Worm (Caenorhabditis elegans) whole organism, midembryonic: Measurements from ENCODE around the gene T12A2.3.

Source experiments
- T22C8.4 ChIP-seq: fragments of 200-800 bp; sonication (Bioruptor generic); IDR thresholded peaks from 2 replicates; pipeline ENCODE4 v1.3.6; 2022; ENCODE audit warnings: missing genetic modification characterization, missing compliant biosample characterization
- cog-1 ChIP-seq: sonication (generic microtip); optimal IDR thresholded peaks from 2 replicates; lab custom pipeline; 2016; ENCODE audit warnings: missing genetic modification characterization, missing compliant biosample characterization
- flt-1 ChIP-seq: fragments of 200-800 bp; sonication (Bioruptor generic); IDR thresholded peaks from 2 replicates; pipeline ENCODE4 v1.3.6; 2022; ENCODE audit warnings: missing genetic modification characterization, missing compliant biosample characterization
- klf-2 ChIP-seq: fragments of 200-800 bp; sonication (Bioruptor generic); conservative IDR thresholded peaks from 2 replicates; pipeline ENCODE4 v1.3.6; 2022; ENCODE audit warnings: missing genetic modification reagents, missing genetic modification characterization, missing compliant biosample characterization
- med-1 ChIP-seq: sonication (generic microtip); optimal IDR thresholded peaks from 2 replicates; lab custom pipeline; 2017; ENCODE audit warnings: missing genetic modification characterization, mild to moderate bottlenecking, missing compliant biosample characterization, antibody characterized with exemption, missing genetic modification reagents; ENCODE audit not compliant: insufficient read depth
- ref-1 ChIP-seq: fragments of 200-800 bp; sonication (Bioruptor generic); conservative IDR thresholded peaks from 2 replicates; pipeline ENCODE4 v1.3.6; 2022; ENCODE audit warnings: missing genetic modification reagents, missing genetic modification characterization, missing compliant biosample characterization
- tab-1 ChIP-seq: fragments of 200-800 bp; sonication (Bioruptor generic); IDR thresholded peaks from 2 replicates; pipeline ENCODE4 v1.3.6; 2022; ENCODE audit warnings: missing genetic modification characterization, missing compliant biosample characterization
- ztf-23 ChIP-seq: fragments of 200-800 bp; sonication (Bioruptor generic); IDR thresholded peaks from 2 replicates; pipeline ENCODE4 v1.3.6; 2022; ENCODE audit warnings: missing genetic modification reagents, missing genetic modification characterization, missing compliant biosample characterization
- ztf-29 ChIP-seq: fragments of 200-800 bp; sonication (Bioruptor generic); IDR thresholded peaks from 2 replicates; pipeline ENCODE4 v1.3.6; 2022; ENCODE audit warnings: missing genetic modification reagents, missing genetic modification characterization, missing compliant biosample characterization

T12A2.3 gene

ce11 chrIII:6240528-6240927, at the start of gene T12A2.3:
T12A2.3 (plus strand) TSS chrIII:6240828.
- TF ChIP-seq flt-1 (GFP tag; lab: Robert Waterston, UW) (no peak), T22C8.4 (GFP tag; lab: Robert Waterston, UW) (no peak), ztf-29 (GFP tag; lab: Robert Waterston, UW) (no peak), ztf-23 (GFP tag; lab: Robert Waterston, UW) (no peak), med-1 (GFP tag; lab: Kevin White, UChicago) (no peak), tab-1 (GFP tag; lab: Robert Waterston, UW) (no peak), ref-1 (GFP tag; lab: Robert Waterston, UW) (no peak), klf-2 (GFP tag; lab: Robert Waterston, UW) (no peak), cog-1 (no peak)

DNA sequence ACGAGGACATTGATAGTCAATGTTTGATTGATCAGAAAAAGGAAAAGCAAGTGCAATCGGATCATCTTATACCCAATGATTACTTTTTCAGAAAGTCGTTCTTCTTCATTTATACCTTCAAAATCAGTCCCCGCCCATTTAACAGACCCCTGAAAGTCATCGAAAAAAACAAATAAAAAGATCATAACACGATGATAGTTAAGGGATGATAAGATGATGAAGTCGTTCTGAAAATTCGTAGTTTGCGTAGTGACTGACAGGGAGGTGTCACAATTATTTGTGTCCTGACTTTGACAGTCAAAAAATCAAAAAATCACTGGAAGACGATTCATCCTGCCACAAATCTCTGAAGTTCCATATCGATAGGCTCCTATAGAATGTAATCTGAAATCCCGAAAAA, 46.1 kb upstream of the T12A2.3 start, which contains the start of gene ugt-66:
TSS of gene ugt-66 (minus strand) at position 101 of the 400 bp plus-strand sequence.
- TF ChIP-seq med-1 (GFP tag; lab: Kevin White, UChicago) (no peak), klf-2 (GFP tag; lab: Robert Waterston, UW) (no peak), flt-1 (GFP tag; lab: Robert Waterston, UW) (no peak), ref-1 (GFP tag; lab: Robert Waterston, UW) (no peak), cog-1 (no peak), ztf-29 (GFP tag; lab: Robert Waterston, UW) (no peak), T22C8.4 (GFP tag; lab: Robert Waterston, UW) (no peak), tab-1 (GFP tag; lab: Robert Waterston, UW) (no peak), ztf-23 (GFP tag; lab: Robert Waterston, UW) (no peak)

DNA sequence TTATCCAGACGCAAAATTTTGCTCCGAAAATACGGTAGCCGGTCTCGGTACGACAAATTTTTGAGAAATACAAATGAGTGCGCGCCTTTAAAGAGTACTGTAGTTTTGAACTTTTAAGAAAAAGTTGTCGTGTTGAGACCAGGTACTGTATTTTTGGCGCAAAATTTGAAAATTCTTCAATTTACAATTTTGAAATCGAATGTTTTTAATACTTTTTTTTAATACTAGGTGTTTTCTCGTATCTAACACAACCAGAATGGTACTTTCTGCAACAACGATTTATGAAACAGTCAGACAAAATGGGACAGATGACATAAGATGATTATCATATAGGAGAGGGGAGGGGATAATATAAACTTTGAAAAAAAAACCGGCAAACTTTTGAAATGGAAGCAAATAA, 44.9 kb upstream of the T12A2.3 start:
- TF ChIP-seq ztf-29 (GFP tag; lab: Robert Waterston, UW) (no peak), cog-1 (no peak), T22C8.4 (GFP tag; lab: Robert Waterston, UW) (no peak), tab-1 (GFP tag; lab: Robert Waterston, UW) (no peak), ztf-23 (GFP tag; lab: Robert Waterston, UW) (no peak), flt-1 (GFP tag; lab: Robert Waterston, UW) (no peak), klf-2 (GFP tag; lab: Robert Waterston, UW) (no peak), ref-1 (GFP tag; lab: Robert Waterston, UW) (no peak), med-1 (GFP tag; lab: Kevin White, UChicago) (no peak)

DNA sequence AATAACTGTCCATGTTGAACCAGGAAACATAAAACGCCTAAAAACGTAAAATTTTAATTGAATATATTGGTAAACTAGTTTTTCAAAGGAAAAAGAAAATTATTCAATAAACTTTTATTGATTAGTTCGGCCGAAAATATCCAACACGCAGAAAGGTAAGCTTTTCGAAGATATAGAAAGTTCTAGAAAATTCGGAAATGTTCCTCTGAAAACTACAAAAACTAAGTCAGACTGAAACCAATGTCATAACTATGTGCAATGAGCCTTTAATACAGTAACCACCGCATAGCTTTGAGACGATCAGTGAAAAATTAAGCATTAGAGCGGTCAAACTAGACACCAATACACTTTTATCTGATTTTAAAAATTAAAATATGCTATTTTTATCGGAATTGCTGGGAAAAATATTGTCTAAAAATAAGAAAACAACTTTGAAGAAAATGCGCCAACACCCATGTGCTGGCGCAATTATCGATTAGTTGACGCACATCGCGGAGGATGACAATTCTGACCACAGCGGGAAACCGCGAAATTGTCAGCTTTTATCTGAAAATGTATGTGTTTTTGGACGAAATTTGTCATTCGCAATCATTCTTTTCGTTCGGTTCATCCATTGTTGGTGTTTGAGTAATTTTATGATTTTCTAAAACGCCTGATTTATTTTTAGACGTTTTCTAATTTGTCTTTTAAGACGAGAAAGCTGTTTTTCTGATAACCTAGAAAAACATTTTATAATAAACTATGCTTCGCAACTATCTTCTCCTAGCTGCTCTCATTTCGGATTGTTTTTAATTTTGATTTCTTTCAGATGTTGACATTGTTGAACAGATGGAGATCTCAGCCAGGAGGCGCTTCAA, 42.0 kb upstream of the T12A2.3 start, which contains the start of the genes C23G10.7 and rpn-2:
TSS of gene C23G10.7 (minus strand) at position 37 of the 857 bp plus-strand sequence.
TSS of gene rpn-2 (plus strand) at position 807 of the 857 bp plus-strand sequence.
- TF ChIP-seq tab-1 (GFP tag; lab: Robert Waterston, UW) = no peak
- TF ChIP-seq cog-1 = no peak
- peak; percentile 76 for TF ChIP-seq T22C8.4 (GFP tag; lab: Robert Waterston, UW)
- TF ChIP-seq klf-2 (GFP tag; lab: Robert Waterston, UW) = no peak
- TF ChIP-seq ztf-23 (GFP tag; lab: Robert Waterston, UW) = peak; percentile 74

DNA sequence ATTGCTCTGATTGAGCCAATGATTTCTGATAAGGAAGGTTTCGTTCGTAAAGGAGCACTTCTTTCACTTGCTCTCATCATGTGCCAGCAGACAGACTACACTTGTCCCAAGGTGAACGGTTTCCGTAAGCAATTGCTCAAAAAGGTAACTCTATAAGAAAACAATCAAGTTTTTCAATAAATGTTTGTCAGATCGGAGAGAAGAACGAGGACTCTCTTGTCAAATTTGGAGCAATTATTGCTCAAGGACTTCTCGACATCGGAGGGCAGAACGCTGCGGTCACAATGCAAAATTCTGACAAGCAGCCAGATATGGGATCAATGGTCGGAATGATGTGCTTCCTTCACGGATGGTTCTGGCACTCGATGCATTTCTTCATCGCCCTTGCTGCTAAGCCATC, 39.3 kb upstream of the T12A2.3 start:
- TF ChIP-seq med-1 (GFP tag; lab: Kevin White, UChicago) (no peak), ztf-29 (GFP tag; lab: Robert Waterston, UW) (no peak), ref-1 (GFP tag; lab: Robert Waterston, UW) (no peak), T22C8.4 (GFP tag; lab: Robert Waterston, UW) (no peak), flt-1 (GFP tag; lab: Robert Waterston, UW) (no peak), klf-2 (GFP tag; lab: Robert Waterston, UW) (no peak), tab-1 (GFP tag; lab: Robert Waterston, UW) (no peak), cog-1 (no peak), ztf-23 (GFP tag; lab: Robert Waterston, UW) (no peak)

DNA sequence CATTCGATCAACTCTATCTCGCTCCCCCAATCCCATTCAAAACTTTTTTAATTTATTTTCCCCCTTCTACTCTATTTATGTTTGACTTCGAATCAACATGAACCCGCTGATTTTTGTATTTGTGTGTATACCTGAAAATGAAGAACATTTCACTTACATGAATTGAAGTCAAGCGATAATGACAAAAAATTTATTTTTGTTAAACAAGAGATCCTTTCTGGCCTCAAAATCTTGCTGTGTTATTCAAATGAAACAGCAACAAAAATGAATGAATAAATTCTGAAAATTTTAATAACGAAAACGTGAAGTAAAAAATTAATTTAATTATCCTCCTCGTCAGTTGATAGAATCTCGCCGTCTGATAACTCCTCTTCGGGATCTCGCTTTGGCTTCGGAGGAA, 38.2 kb upstream of the T12A2.3 start:
- TF ChIP-seq tab-1 (GFP tag; lab: Robert Waterston, UW) = no peak
- no peak for TF ChIP-seq cog-1
- TF ChIP-seq klf-2 (GFP tag; lab: Robert Waterston, UW) = no peak
- TF ChIP-seq ref-1 (GFP tag; lab: Robert Waterston, UW) = no peak
- TF ChIP-seq T22C8.4 (GFP tag; lab: Robert Waterston, UW) = no peak
- no peak for TF ChIP-seq flt-1 (GFP tag; lab: Robert Waterston, UW)
- TF ChIP-seq med-1 (GFP tag; lab: Kevin White, UChicago) = no peak
- TF ChIP-seq ztf-29 (GFP tag; lab: Robert Waterston, UW) = no peak
- no peak for TF ChIP-seq ztf-23 (GFP tag; lab: Robert Waterston, UW)

DNA sequence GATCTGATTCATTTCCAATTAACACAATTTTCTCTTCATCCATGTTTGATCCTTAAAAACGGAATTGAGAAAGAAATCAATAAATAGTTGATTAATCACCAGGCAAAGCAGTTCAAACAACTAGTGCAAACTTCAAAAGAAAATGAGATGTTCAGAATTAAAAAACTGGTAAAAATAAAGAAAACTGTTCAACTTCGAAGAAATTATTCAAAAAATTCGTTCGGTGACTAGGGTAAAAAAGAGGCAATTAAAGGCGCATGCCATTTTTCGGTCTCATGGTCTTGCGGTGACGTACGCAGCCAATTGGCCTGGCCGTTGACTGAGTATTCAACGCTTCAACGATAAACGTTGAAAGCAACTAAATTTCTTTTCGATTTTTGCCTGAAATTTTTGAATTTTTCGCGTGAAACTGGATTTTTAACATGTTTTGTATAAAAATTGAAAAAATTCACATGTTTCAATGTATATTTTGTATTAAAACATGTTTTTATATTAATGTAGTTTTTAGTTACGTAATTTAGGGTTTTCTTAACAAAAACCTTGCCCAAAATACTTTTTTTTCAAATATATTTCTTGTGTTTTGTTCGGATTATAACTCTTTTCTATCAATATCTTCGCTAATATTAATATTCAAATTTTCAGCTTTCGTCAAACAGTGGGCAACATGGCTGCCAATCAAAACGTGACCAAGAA, 34.3 kb upstream of the T12A2.3 start, which contains the start of the genes sna-3 and rps-3:
TSS of gene sna-3 (minus strand) at position 51 of the 693 bp plus-strand sequence.
TSS of gene rps-3 (plus strand) at position 643 of the 693 bp plus-strand sequence.
- TF ChIP-seq T22C8.4 (GFP tag; lab: Robert Waterston, UW) (no peak), cog-1 (no peak), ref-1 (GFP tag; lab: Robert Waterston, UW) (no peak), klf-2 (GFP tag; lab: Robert Waterston, UW) (no peak), ztf-29 (GFP tag; lab: Robert Waterston, UW) (no peak), tab-1 (GFP tag; lab: Robert Waterston, UW) (no peak)

DNA sequence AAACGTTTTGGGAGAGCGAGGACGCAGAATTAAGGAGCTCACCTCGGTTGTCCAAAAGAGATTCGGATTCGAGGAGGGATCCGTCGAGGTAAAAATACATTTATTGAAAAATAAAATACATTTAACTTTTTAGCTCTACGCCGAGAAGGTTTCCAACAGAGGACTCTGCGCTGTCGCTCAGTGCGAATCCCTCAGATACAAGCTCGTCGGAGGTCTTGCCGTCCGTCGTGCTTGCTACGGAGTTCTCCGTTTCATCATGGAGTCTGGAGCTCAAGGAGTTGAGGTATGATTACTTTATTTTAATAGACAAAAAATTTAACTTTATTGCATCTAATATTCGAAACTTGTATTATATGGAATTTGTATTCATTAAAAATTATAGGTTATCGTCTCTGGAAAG, 33.6 kb upstream of the T12A2.3 start:
- TF ChIP-seq ztf-23 (GFP tag; lab: Robert Waterston, UW) (no peak), klf-2 (GFP tag; lab: Robert Waterston, UW) (no peak), ztf-29 (GFP tag; lab: Robert Waterston, UW) (no peak), ref-1 (GFP tag; lab: Robert Waterston, UW) (no peak), med-1 (GFP tag; lab: Kevin White, UChicago) (no peak), flt-1 (GFP tag; lab: Robert Waterston, UW) (no peak), T22C8.4 (GFP tag; lab: Robert Waterston, UW) (no peak), tab-1 (GFP tag; lab: Robert Waterston, UW) (no peak), cog-1 (no peak)
